Worm (Caenorhabditis elegans) whole organism, L1 larva: ENCODE data around the gene plpp-1.2.
A peak's percentile ranks its signal among the peaks of the same experiment; 100 is the strongest.

ENCODE experiments used
- C34B4.2 ChIP-seq: sonication (generic microtip); optimal IDR thresholded peaks from 2 replicates; lab custom pipeline; 2017; ENCODE audit warnings: mild to moderate bottlenecking, missing genetic modification characterization, missing compliant biosample characterization
- aha-1 ChIP-seq: fragments of 150-350 bp; optimal IDR thresholded peaks from 2 replicates; lab custom pipeline; 2014; ENCODE audit warnings: missing biosample characterization, missing genetic modification characterization
- aly-2 ChIP-seq: fragments of 150-350 bp; optimal IDR thresholded peaks from 2 replicates; lab custom pipeline; 2014; ENCODE audit warnings: missing biosample characterization, missing genetic modification characterization
- blmp-1 ChIP-seq: fragments of 150-350 bp; optimal IDR thresholded peaks from 2 replicates; lab custom pipeline; 2014; ENCODE audit warnings: missing biosample characterization, missing genetic modification characterization
- ceh-63 ChIP-seq: fragments of 200-800 bp; sonication (Bioruptor generic); optimal IDR thresholded peaks from 2 replicates; lab custom pipeline; 2018; ENCODE audit warnings: mild to moderate bottlenecking, missing genetic modification characterization, missing compliant biosample characterization
- ceh-8 ChIP-seq: fragments of 200-800 bp; sonication (Bioruptor generic); optimal IDR thresholded peaks from 2 replicates; lab custom pipeline; 2018; ENCODE audit warnings: mild to moderate bottlenecking, missing genetic modification characterization, moderate library complexity, missing compliant biosample characterization
- ceh-82 ChIP-seq, 3 experiments: fragments of 150-350 bp in 1 of 3; sonication (generic microtip) in 2 of 3; optimal IDR thresholded peaks; 2 replicates each; lab custom pipeline; 2014 to 2017; ENCODE audit warnings: missing biosample characterization in 3 of 3, missing genetic modification characterization in 3 of 3
- ceh-88 ChIP-seq: fragments of 200-800 bp; sonication (Bioruptor generic); IDR thresholded peaks from 2 replicates; pipeline ENCODE4 v1.3.6; 2022; ENCODE audit warnings: missing genetic modification characterization, missing compliant biosample characterization
- ceh-90 ChIP-seq: sonication (generic microtip); optimal IDR thresholded peaks from 2 replicates; lab custom pipeline; 2016; ENCODE audit warnings: missing genetic modification characterization, missing compliant biosample characterization
- ces-1 ChIP-seq: fragments of 150-350 bp; optimal IDR thresholded peaks from 2 replicates; lab custom pipeline; 2014; ENCODE audit warnings: missing biosample characterization, missing genetic modification reagents, missing genetic modification characterization
- efl-1 ChIP-seq, 4 experiments: fragments of 150-350 bp; optimal IDR thresholded peaks in 3 of 4; peaks in 1 of 4; 1 replicate in 1 of 4; 2 replicates in 3 of 4; lab custom pipeline; 2014; ENCODE audit warnings: missing biosample characterization in 2 of 4, missing genetic modification characterization in 2 of 4, missing genetic modification reagents in 2 of 4
- efl-3 ChIP-seq: fragments of 200-800 bp; sonication (Bioruptor generic); optimal IDR thresholded peaks from 2 replicates; lab custom pipeline; 2018; ENCODE audit warnings: mild to moderate bottlenecking, missing genetic modification characterization, missing compliant biosample characterization
- egl-13 ChIP-seq: sonication (generic microtip); optimal IDR thresholded peaks from 2 replicates; lab custom pipeline; 2016; ENCODE audit warnings: missing genotype, missing genetic modification reagents, missing genetic modification characterization, missing compliant biosample characterization
- egl-27 ChIP-seq, 2 experiments: fragments of 150-350 bp in 1 of 2; sonication (generic microtip); optimal IDR thresholded peaks; 3 replicates each; lab custom pipeline; 2017 to 2018; ENCODE audit warnings: missing biosample characterization in 2 of 2, missing genetic modification characterization in 2 of 2, missing genetic modification reagents in 2 of 2
- fkh-4 ChIP-seq: sonication (generic microtip); optimal IDR thresholded peaks from 2 replicates; lab custom pipeline; 2016; ENCODE audit warnings: missing compliant biosample characterization, missing genetic modification characterization, borderline replicate concordance
- fos-1 ChIP-seq: fragments of 150-350 bp; optimal IDR thresholded peaks from 2 replicates; lab custom pipeline; 2014; ENCODE audit warnings: missing biosample characterization, missing genetic modification characterization
- grh-1 ChIP-seq: fragments of 200-800 bp; sonication (Bioruptor generic); IDR thresholded peaks from 2 replicates; pipeline ENCODE4 v1.3.6; 2022; ENCODE audit warnings: missing genetic modification reagents, missing genetic modification characterization, missing compliant biosample characterization
- hlh-17 ChIP-seq: fragments of 200-800 bp; sonication (Bioruptor generic); optimal IDR thresholded peaks from 2 replicates; lab custom pipeline; 2018; ENCODE audit warnings: missing genetic modification characterization, mild to moderate bottlenecking, missing compliant biosample characterization, moderate library complexity, borderline replicate concordance
- hlh-4 ChIP-seq: sonication (generic microtip); optimal IDR thresholded peaks from 2 replicates; lab custom pipeline; 2016; ENCODE audit warnings: mild to moderate bottlenecking, missing genetic modification characterization, missing compliant biosample characterization
- hpl-2 ChIP-seq: fragments of 150-350 bp; optimal IDR thresholded peaks from 2 replicates; lab custom pipeline; 2014; ENCODE audit warnings: missing biosample characterization, missing genetic modification reagents, missing genetic modification characterization
- irx-1 ChIP-seq: sonication (generic microtip); optimal IDR thresholded peaks from 2 replicates; lab custom pipeline; 2016; ENCODE audit warnings: missing genetic modification characterization, missing compliant biosample characterization
- jun-1 ChIP-seq: fragments of 150-350 bp; optimal IDR thresholded peaks from 2 replicates; lab custom pipeline; 2014; ENCODE audit warnings: missing biosample characterization, missing genetic modification reagents, missing genetic modification characterization
- lin-13 ChIP-seq: fragments of 150-350 bp; optimal IDR thresholded peaks from 2 replicates; lab custom pipeline; 2014; ENCODE audit warnings: missing biosample characterization, missing genetic modification reagents, missing genetic modification characterization
- lin-14 ChIP-seq: fragments of 200-800 bp; sonication (Bioruptor generic); optimal IDR thresholded peaks from 2 replicates; lab custom pipeline; 2018; ENCODE audit warnings: mild to moderate bottlenecking, missing genetic modification characterization, moderate library complexity, missing compliant biosample characterization
- lin-15B ChIP-seq: fragments of 150-350 bp; sonication (generic microtip); optimal IDR thresholded peaks from 3 replicates; lab custom pipeline; 2014; ENCODE audit warnings: missing biosample characterization, missing genetic modification characterization
- lin-39 ChIP-seq: fragments of 150-350 bp; optimal IDR thresholded peaks from 2 replicates; lab custom pipeline; 2014; ENCODE audit warnings: missing biosample characterization, missing genetic modification reagents, missing genetic modification characterization
- lir-3 ChIP-seq: sonication (generic microtip); optimal IDR thresholded peaks from 2 replicates; lab custom pipeline; 2016; ENCODE audit warnings: mild to moderate bottlenecking, missing genetic modification characterization, moderate library complexity, missing compliant biosample characterization; ENCODE audit not compliant: poor library complexity
- mab-9 ChIP-seq: fragments of 200-800 bp; sonication (Bioruptor generic); IDR thresholded peaks from 2 replicates; pipeline ENCODE4 v1.3.6; 2022; ENCODE audit warnings: missing genetic modification reagents, missing genetic modification characterization, missing compliant biosample characterization
- mef-2 ChIP-seq: fragments of 150-350 bp; optimal IDR thresholded peaks from 2 replicates; lab custom pipeline; 2014; ENCODE audit warnings: missing biosample characterization, missing genetic modification characterization
- nhr-11 ChIP-seq: fragments of 150-350 bp; optimal IDR thresholded peaks from 2 replicates; lab custom pipeline; 2014; ENCODE audit warnings: missing biosample characterization, missing genetic modification characterization
- nhr-12 ChIP-seq: sonication (generic microtip); optimal IDR thresholded peaks from 2 replicates; lab custom pipeline; 2017; ENCODE audit warnings: missing biosample characterization, missing genetic modification characterization
- nhr-20 ChIP-seq: sonication (generic microtip); optimal IDR thresholded peaks from 2 replicates; lab custom pipeline; 2016; ENCODE audit warnings: mild to moderate bottlenecking, missing genetic modification characterization, missing compliant biosample characterization
- nhr-28 ChIP-seq: fragments of 150-350 bp; optimal IDR thresholded peaks from 2 replicates; lab custom pipeline; 2014; ENCODE audit warnings: missing biosample characterization, missing genetic modification characterization
- nhr-76 ChIP-seq: sonication (generic microtip); optimal IDR thresholded peaks from 2 replicates; lab custom pipeline; 2017; ENCODE audit warnings: missing biosample characterization, missing genetic modification characterization
- nhr-77 ChIP-seq: fragments of 150-350 bp; optimal IDR thresholded peaks from 2 replicates; lab custom pipeline; 2014; ENCODE audit warnings: missing biosample characterization, missing genetic modification characterization
- nhr-84 ChIP-seq: sonication (generic microtip); optimal IDR thresholded peaks from 2 replicates; lab custom pipeline; 2017; ENCODE audit warnings: missing biosample characterization, missing genetic modification characterization
- nhr-85 ChIP-seq: sonication (generic microtip); peaks from one replicate; lab custom pipeline; 2016; ENCODE audit warnings: missing genetic modification characterization, inconsistent platforms, missing compliant biosample characterization
- pax-3 ChIP-seq: fragments of 200-800 bp; sonication (Bioruptor generic); optimal IDR thresholded peaks from 2 replicates; lab custom pipeline; 2018; ENCODE audit warnings: mild to moderate bottlenecking, missing genetic modification characterization, moderate library complexity, missing compliant biosample characterization
- pqm-1 ChIP-seq: sonication (generic microtip); optimal IDR thresholded peaks from 3 replicates; lab custom pipeline; 2017; ENCODE audit warnings: missing biosample characterization, missing genetic modification characterization
- skn-1 ChIP-seq: fragments of 150-350 bp; optimal IDR thresholded peaks from 2 replicates; lab custom pipeline; 2014; ENCODE audit warnings: missing biosample characterization, missing genetic modification characterization
- sptf-1 ChIP-seq: fragments of 150-350 bp; optimal IDR thresholded peaks from 2 replicates; lab custom pipeline; 2014; ENCODE audit warnings: missing biosample characterization, missing genetic modification characterization
- swsn-7 ChIP-seq: sonication (generic microtip); optimal IDR thresholded peaks from 2 replicates; lab custom pipeline; 2016; ENCODE audit warnings: missing genetic modification characterization, missing compliant biosample characterization
- tlp-1 ChIP-seq: fragments of 150-350 bp; optimal IDR thresholded peaks from 2 replicates; lab custom pipeline; 2014; ENCODE audit warnings: missing biosample characterization, missing genetic modification characterization
- unc-130 ChIP-seq: fragments of 150-350 bp; optimal IDR thresholded peaks from 2 replicates; lab custom pipeline; 2017; ENCODE audit warnings: missing biosample characterization, missing genetic modification characterization, inconsistent platforms
- unc-30 ChIP-seq: sonication (generic microtip); optimal IDR thresholded peaks from 2 replicates; lab custom pipeline; 2017; ENCODE audit warnings: missing biosample characterization, missing genetic modification characterization
- unc-62 ChIP-seq: fragments of 150-350 bp; optimal IDR thresholded peaks from 2 replicates; lab custom pipeline; 2014; ENCODE audit warnings: missing biosample characterization, missing genetic modification reagents, missing genetic modification characterization
- unc-86 ChIP-seq: sonication (generic microtip); optimal IDR thresholded peaks from 2 replicates; lab custom pipeline; 2016; ENCODE audit warnings: missing genetic modification characterization, missing compliant biosample characterization
- unc-98 ChIP-seq: fragments of 200-800 bp; sonication (Bioruptor generic); IDR thresholded peaks from 2 replicates; pipeline ENCODE4 v1.3.6; 2022; ENCODE audit warnings: missing genetic modification characterization, missing compliant biosample characterization
- zag-1 ChIP-seq: fragments of 150-350 bp; optimal IDR thresholded peaks from 2 replicates; lab custom pipeline; 2014; ENCODE audit warnings: missing biosample characterization, missing genetic modification characterization

Gene plpp-1.2

DNA sequence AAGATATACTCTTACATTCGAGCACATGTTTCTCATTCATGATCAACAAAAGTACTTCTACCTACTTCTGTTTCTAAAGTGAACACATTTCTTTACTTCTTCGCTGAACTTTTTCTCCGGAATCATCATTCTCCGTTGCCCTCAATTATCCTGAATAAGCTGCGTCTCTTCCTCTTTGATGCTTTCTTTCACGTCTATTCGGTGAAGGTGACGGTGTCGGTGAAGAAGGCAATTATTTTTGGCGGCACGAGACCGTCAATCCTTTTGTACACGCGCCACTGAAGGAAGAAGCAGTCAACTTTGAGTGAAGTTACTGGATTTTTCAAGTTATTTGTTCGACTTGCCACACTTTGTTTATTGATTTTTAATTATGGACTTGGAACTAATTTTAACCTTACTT is 46.3 kb downstream of the plpp-1.2 start, which contains the start of gene abch-1:
abch-1 (minus strand) TSS at position 101 of the 400 bp plus-strand sequence.
- no peak for TF ChIP-seq nhr-77 (tag; lab: Kevin White, UChicago)
- TF ChIP-seq efl-1 (optimal IDR thresholded peaks at IDR 0.05; lab: Kevin White, UChicago), result no peak
- no peak for TF ChIP-seq efl-1 (GFP tag; optimal IDR thresholded peaks at IDR 0.05 in 1 of 2; lab: Kevin White, UChicago)
- no peak for TF ChIP-seq pqm-1
- no peak for TF ChIP-seq lir-3 (tag; lab: Kevin White, UChicago)
- no peak for TF ChIP-seq ceh-90 (tag; lab: Kevin White, UChicago)
- no peak for TF ChIP-seq nhr-20 (tag; lab: Kevin White, UChicago)
- TF ChIP-seq egl-13 (tag; lab: Kevin White, UChicago), result no peak
- TF ChIP-seq pax-3 (tag; lab: Kevin White, UChicago), result no peak
- TF ChIP-seq nhr-84 (tag; lab: Kevin White, UChicago), result no peak
- no peak for TF ChIP-seq aly-2
- no peak for TF ChIP-seq lin-15B (tag; lab: Kevin White, UChicago)
- no peak for TF ChIP-seq nhr-76 (tag; lab: Kevin White, UChicago)
- TF ChIP-seq fkh-4 (tag; lab: Kevin White, UChicago), result no peak
- no peak for TF ChIP-seq nhr-28 (tag; lab: Kevin White, UChicago)

DNA sequence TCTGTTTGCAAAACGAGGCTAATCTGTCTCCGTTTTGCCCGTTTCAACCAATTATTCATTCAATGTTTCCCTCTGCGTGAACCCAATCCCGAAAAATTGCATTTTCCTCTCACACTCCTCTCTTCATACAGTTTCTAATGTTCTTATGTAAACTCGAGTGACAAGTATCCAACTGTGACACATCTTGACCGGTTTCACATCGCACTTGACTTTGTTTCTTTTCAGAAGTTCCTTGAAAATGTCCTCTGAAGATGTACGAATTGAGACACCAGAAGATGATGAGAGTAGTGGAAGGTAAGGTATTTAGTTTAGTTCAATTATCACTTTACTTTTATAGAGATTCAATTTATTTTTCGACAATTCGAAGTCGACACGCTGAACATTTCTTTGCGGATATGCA is 46.7 kb downstream of the plpp-1.2 start, which contains the start of gene abcx-1:
abcx-1 (plus strand) TSS at position 224 of the 400 bp plus-strand sequence.
- no peak for TF ChIP-seq ceh-8
- TF ChIP-seq lin-39, result no peak
- TF ChIP-seq lin-14 (GFP tag; lab: Kevin White, UChicago), result peak; percentile 45
- no peak for TF ChIP-seq unc-62 (GFP tag; lab: Kevin White, UChicago)
- no peak for TF ChIP-seq tlp-1 (tag; lab: Kevin White, UChicago)
- peak; percentile 79 for TF ChIP-seq nhr-85 (tag; lab: Kevin White, UChicago)
- TF ChIP-seq lin-15B (tag; lab: Kevin White, UChicago), result no peak
- no peak for TF ChIP-seq unc-130 (tag; lab: Kevin White, UChicago)
- TF ChIP-seq zag-1 (tag; lab: Kevin White, UChicago), result no peak
- no peak for TF ChIP-seq hpl-2 (GFP tag; lab: Kevin White, UChicago)
- TF ChIP-seq nhr-12, result no peak

DNA sequence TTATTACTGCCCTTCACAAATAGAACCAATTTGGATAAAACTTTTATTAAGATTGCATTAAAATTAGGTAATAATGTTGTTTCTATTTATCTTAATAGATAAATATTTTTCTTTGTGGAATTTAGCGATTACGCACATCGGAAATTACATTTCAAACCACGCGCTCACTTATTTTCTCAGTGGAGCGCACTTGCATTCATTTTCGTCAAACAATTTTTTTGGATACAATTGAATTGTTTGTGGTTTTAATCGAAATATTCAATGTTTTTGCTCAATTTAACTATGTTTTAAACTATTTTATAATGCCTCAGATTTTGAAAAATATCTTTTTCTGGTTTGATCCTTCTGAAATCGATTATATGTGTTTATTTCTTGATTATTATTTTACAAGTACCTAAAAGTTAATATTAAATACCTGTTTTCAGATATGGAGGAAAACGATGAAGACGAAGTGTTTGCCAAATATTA is 50.7 kb downstream of the plpp-1.2 start, which contains the start of gene utp-20:
utp-20 (plus strand) TSS at position 418 of the 468 bp plus-strand sequence.
- TF ChIP-seq hlh-4 (tag; lab: Kevin White, UChicago) (no peak), ceh-82 (tag; optimal IDR thresholded peaks at IDR 0.05; lab: Kevin White, UChicago) (peak in 2 of 3 experiments; percentile 4 to 43), aha-1 (tag; lab: Kevin White, UChicago) (no peak), lin-13 (GFP tag; lab: Kevin White, UChicago) (no peak), ceh-88 (GFP tag; lab: Robert Waterston, UW) (no peak), nhr-11 (tag; lab: Kevin White, UChicago) (no peak), egl-13 (tag; lab: Kevin White, UChicago) (no peak), egl-27 (tag; optimal IDR thresholded peaks at IDR 0.05; lab: Kevin White, UChicago) (no peak), jun-1 (tag; lab: Kevin White, UChicago) (no peak), nhr-20 (tag; lab: Kevin White, UChicago) (peak; percentile 46), pax-3 (tag; lab: Kevin White, UChicago) (no peak), unc-30 (tag; lab: Kevin White, UChicago) (no peak), ceh-90 (tag; lab: Kevin White, UChicago) (no peak), mef-2 (tag; lab: Kevin White, UChicago) (no peak), skn-1 (tag; lab: Kevin White, UChicago) (peak; percentile 59), C34B4.2 (tag; lab: Kevin White, UChicago) (no peak), irx-1 (tag; lab: Kevin White, UChicago) (no peak), ceh-8 (no peak), ceh-63 (GFP tag; lab: Kevin White, UChicago) (no peak), sptf-1 (tag; lab: Kevin White, UChicago) (no peak), pqm-1 (no peak), mab-9 (no peak), unc-98 (GFP tag; lab: Robert Waterston, UW) (no peak), unc-86 (tag; lab: Kevin White, UChicago) (no peak), swsn-7 (tag; lab: Kevin White, UChicago) (peak; percentile 50), grh-1 (GFP tag; lab: Robert Waterston, UW) (no peak), efl-3 (GFP tag; lab: Kevin White, UChicago) (no peak), lir-3 (tag; lab: Kevin White, UChicago) (no peak), blmp-1 (tag; lab: Kevin White, UChicago) (peak; percentile 49), hlh-17 (GFP tag; lab: Kevin White, UChicago) (no peak), ces-1 (peak; percentile 48), fos-1 (tag; lab: Kevin White, UChicago) (no peak), fkh-4 (tag; lab: Kevin White, UChicago) (no peak)
